Worm (Caenorhabditis elegans) whole organism, mixed stage, embryonic: ENCODE results near the gene fbxa-219.

Source experiments
- M03D4.4 ChIP-seq: sonication (generic microtip); optimal IDR thresholded peaks from 2 replicates; lab custom pipeline; 2017; ENCODE audit warnings: mild to moderate bottlenecking, missing genetic modification characterization, missing compliant biosample characterization
- bed-3 ChIP-seq: fragments of 200-800 bp; sonication (Bioruptor generic); optimal IDR thresholded peaks from 3 replicates; lab custom pipeline; 2018; ENCODE audit warnings: mild to moderate bottlenecking, missing genetic modification characterization, moderate library complexity, missing compliant biosample characterization
- ceh-39 ChIP-seq: fragments of 150-350 bp; optimal IDR thresholded peaks from 2 replicates; lab custom pipeline; 2014; ENCODE audit warnings: missing biosample characterization, missing genetic modification characterization
- ceh-43 ChIP-seq: fragments of 200-800 bp; sonication (Bioruptor generic); optimal IDR thresholded peaks from 2 replicates; lab custom pipeline; 2018; ENCODE audit warnings: mild to moderate bottlenecking, missing genetic modification characterization, moderate library complexity, missing compliant biosample characterization
- ceh-83 ChIP-seq: fragments of 200-800 bp; sonication (Bioruptor generic); optimal IDR thresholded peaks from 2 replicates; lab custom pipeline; 2018; ENCODE audit warnings: mild to moderate bottlenecking, missing genetic modification characterization, missing compliant biosample characterization
- ces-1 ChIP-seq: fragments of 150-350 bp; optimal IDR thresholded peaks from 2 replicates; lab custom pipeline; 2014; ENCODE audit warnings: missing biosample characterization, missing genetic modification reagents, missing genetic modification characterization
- cnd-1 ChIP-seq: fragments of 200-800 bp; sonication (Bioruptor generic); optimal IDR thresholded peaks from 2 replicates; lab custom pipeline; 2018; ENCODE audit warnings: mild to moderate bottlenecking, missing genetic modification characterization, missing compliant biosample characterization
- drap-1 ChIP-seq: fragments of 200-800 bp; sonication (Bioruptor generic); optimal IDR thresholded peaks from 3 replicates; lab custom pipeline; 2018; ENCODE audit warnings: mild to moderate bottlenecking, missing genetic modification characterization, missing compliant biosample characterization
- elt-1 ChIP-seq: sonication (generic microtip); optimal IDR thresholded peaks from 2 replicates; lab custom pipeline; 2017; ENCODE audit warnings: missing genetic modification characterization, mild to moderate bottlenecking, missing compliant biosample characterization, antibody characterized with exemption, moderate library complexity, borderline replicate concordance; ENCODE audit not compliant: insufficient read depth
- flh-1 ChIP-seq: fragments of 200-800 bp; sonication (Bioruptor generic); optimal IDR thresholded peaks from 2 replicates; lab custom pipeline; 2018; ENCODE audit warnings: mild to moderate bottlenecking, missing genetic modification characterization, moderate library complexity, missing compliant biosample characterization
- ham-2 ChIP-seq: fragments of 200-800 bp; sonication (Bioruptor generic); optimal IDR thresholded peaks from 2 replicates; lab custom pipeline; 2018; ENCODE audit warnings: mild to moderate bottlenecking, missing genetic modification characterization, missing compliant biosample characterization
- hlh-1 ChIP-seq: fragments of 150-350 bp; optimal IDR thresholded peaks from 2 replicates; lab custom pipeline; 2014; ENCODE audit warnings: missing biosample characterization, missing genetic modification reagents, missing genetic modification characterization
- lin-13 ChIP-seq: fragments of 150-350 bp; optimal IDR thresholded peaks from 2 replicates; lab custom pipeline; 2014; ENCODE audit warnings: missing biosample characterization, missing genetic modification characterization
- lin-32 ChIP-seq: fragments of 200-800 bp; sonication (Bioruptor generic); optimal IDR thresholded peaks from 2 replicates; lab custom pipeline; 2018; ENCODE audit warnings: mild to moderate bottlenecking, missing genetic modification characterization, missing compliant biosample characterization
- mab-5 ChIP-seq: fragments of 150-350 bp; optimal IDR thresholded peaks from 2 replicates; lab custom pipeline; 2014; ENCODE audit warnings: missing biosample characterization, missing genetic modification characterization
- mls-2 ChIP-seq: sonication (generic microtip); optimal IDR thresholded peaks from 2 replicates; lab custom pipeline; 2016; ENCODE audit warnings: mild to moderate bottlenecking, missing genetic modification characterization, moderate library complexity, missing compliant biosample characterization
- nhr-12 ChIP-seq: fragments of 150-350 bp; optimal IDR thresholded peaks from 2 replicates; lab custom pipeline; 2014; ENCODE audit warnings: missing biosample characterization, missing genetic modification characterization
- nhr-2 ChIP-seq: fragments of 150-350 bp; optimal IDR thresholded peaks from 2 replicates; lab custom pipeline; 2014; ENCODE audit warnings: missing biosample characterization, missing genetic modification characterization
- nhr-237 ChIP-seq: fragments of 150-350 bp; optimal IDR thresholded peaks from 2 replicates; lab custom pipeline; 2014; ENCODE audit warnings: missing biosample characterization, missing genetic modification characterization
- nhr-28 ChIP-seq: fragments of 150-350 bp; optimal IDR thresholded peaks from 2 replicates; lab custom pipeline; 2014; ENCODE audit warnings: missing biosample characterization, missing genetic modification characterization
- nhr-76 ChIP-seq: sonication (generic microtip); optimal IDR thresholded peaks from 2 replicates; lab custom pipeline; 2017; ENCODE audit warnings: missing biosample characterization, missing genetic modification characterization
- pha-4 ChIP-seq: fragments of 150-350 bp; optimal IDR thresholded peaks from 2 replicates; lab custom pipeline; 2018; ENCODE audit warnings: missing biosample characterization, missing genetic modification reagents, missing genetic modification characterization
- sem-2 ChIP-seq: fragments of 200-800 bp; sonication (Bioruptor generic); optimal IDR thresholded peaks from 2 replicates; lab custom pipeline; 2018; ENCODE audit warnings: mild to moderate bottlenecking, missing genetic modification characterization, missing compliant biosample characterization
- snpc-4 ChIP-seq: fragments of 150-350 bp; optimal IDR thresholded peaks from 2 replicates; lab custom pipeline; 2014; ENCODE audit warnings: missing biosample characterization, missing genetic modification characterization
- sptf-1 ChIP-seq: sonication (generic microtip); optimal IDR thresholded peaks from 2 replicates; lab custom pipeline; 2017; ENCODE audit warnings: mild to moderate bottlenecking, missing genetic modification characterization, moderate library complexity, missing compliant biosample characterization
- tbx-8 ChIP-seq: fragments of 200-800 bp; sonication (Bioruptor generic); optimal IDR thresholded peaks from 2 replicates; lab custom pipeline; 2018; ENCODE audit warnings: mild to moderate bottlenecking, missing genetic modification characterization, moderate library complexity, missing compliant biosample characterization
- unc-39 ChIP-seq: fragments of 150-350 bp; optimal IDR thresholded peaks from 2 replicates; lab custom pipeline; 2014; ENCODE audit warnings: missing biosample characterization, missing genetic modification characterization
- unc-62 ChIP-seq: fragments of 150-350 bp; optimal IDR thresholded peaks from 2 replicates; lab custom pipeline; 2014; ENCODE audit warnings: missing biosample characterization, missing genetic modification reagents, missing genetic modification characterization
- zip-8 ChIP-seq: fragments of 150-350 bp; optimal IDR thresholded peaks from 2 replicates; lab custom pipeline; 2014; ENCODE audit warnings: missing biosample characterization, missing genetic modification characterization
- ztf-11 ChIP-seq: fragments of 150-350 bp; optimal IDR thresholded peaks from 2 replicates; lab custom pipeline; 2014; ENCODE audit warnings: missing biosample characterization, missing genetic modification characterization

Gene fbxa-219

ce11 chrIII:2265986-2266701 lies 25.1 kb upstream of the fbxa-219 start, which contains the start of gene fbxa-9:
fbxa-9 (plus strand) TSS chrIII:2266651.
- no peak for TF ChIP-seq sem-2 (GFP tag; lab: Kevin White, UChicago)
- TF ChIP-seq nhr-12, result no peak
- no peak for TF ChIP-seq drap-1 (GFP tag; lab: Kevin White, UChicago)
- TF ChIP-seq ceh-43, result no peak
- TF ChIP-seq M03D4.4 (tag; lab: Kevin White, UChicago), result no peak
- TF ChIP-seq snpc-4 (tag; lab: Kevin White, UChicago), result no peak
- TF ChIP-seq elt-1, result no peak
- no peak for TF ChIP-seq pha-4 (tag; lab: Kevin White, UChicago)
- no peak for TF ChIP-seq flh-1 (GFP tag; lab: Kevin White, UChicago)
- no peak for TF ChIP-seq bed-3 (GFP tag; lab: Kevin White, UChicago)
- TF ChIP-seq unc-39 (tag; lab: Kevin White, UChicago), result no peak
- TF ChIP-seq lin-32 (GFP tag; lab: Kevin White, UChicago), result no peak
- no peak for TF ChIP-seq sptf-1 (tag; lab: Kevin White, UChicago)
- TF ChIP-seq cnd-1 (tag; lab: Kevin White, UChicago), result no peak
- no peak for TF ChIP-seq nhr-28
- no peak for TF ChIP-seq ham-2 (GFP tag; lab: Kevin White, UChicago)
- no peak for TF ChIP-seq ceh-83 (GFP tag; lab: Kevin White, UChicago)
- no peak for TF ChIP-seq mab-5 (tag; lab: Kevin White, UChicago)
- no peak for TF ChIP-seq tbx-8 (GFP tag; lab: Kevin White, UChicago)
- no peak for TF ChIP-seq lin-13 (tag; lab: Kevin White, UChicago)

DNA sequence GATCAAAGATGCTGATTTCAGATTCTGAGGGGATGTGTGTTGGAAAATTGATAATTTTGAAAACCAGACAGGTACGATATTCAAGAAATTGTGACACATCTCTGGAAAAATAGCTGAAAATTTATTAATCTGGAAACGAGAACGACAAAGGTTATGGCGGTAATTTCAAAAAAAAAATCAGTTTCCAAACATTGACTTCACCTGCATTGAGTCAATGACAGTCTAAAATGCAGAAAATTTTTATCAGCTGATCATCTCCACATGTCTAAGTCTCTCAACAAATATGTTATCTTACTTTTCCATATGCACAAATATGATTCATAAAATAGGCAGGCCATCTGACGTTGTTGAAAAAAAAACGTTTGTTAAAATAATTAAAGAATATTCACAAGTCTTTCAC lies 19.1 kb upstream of the fbxa-219 start, which contains the start of gene fbxa-48:
Gene fbxa-48, minus strand, starts transcription at position 101 of the 400 bp plus-strand sequence.
- TF ChIP-seq lin-13 (tag; lab: Kevin White, UChicago) (no peak), ham-2 (GFP tag; lab: Kevin White, UChicago) (no peak), nhr-237 (tag; lab: Kevin White, UChicago) (no peak), tbx-8 (GFP tag; lab: Kevin White, UChicago) (no peak), ces-1 (GFP tag; lab: Kevin White, UChicago) (no peak), ztf-11 (tag; lab: Kevin White, UChicago) (no peak), zip-8 (tag; lab: Kevin White, UChicago) (no peak), cnd-1 (tag; lab: Kevin White, UChicago) (no peak)

- no peak for TF ChIP-seq lin-13 (tag; lab: Kevin White, UChicago)
- TF ChIP-seq ztf-11 (tag; lab: Kevin White, UChicago), result no peak
- TF ChIP-seq mls-2, result no peak
- no peak for TF ChIP-seq mab-5 (tag; lab: Kevin White, UChicago)
- TF ChIP-seq unc-62 (GFP tag; lab: Kevin White, UChicago), result no peak
- no peak for TF ChIP-seq cnd-1 (tag; lab: Kevin White, UChicago)
- TF ChIP-seq tbx-8 (GFP tag; lab: Kevin White, UChicago), result no peak
These were observed 18.5 kb upstream of the fbxa-219 start, which contains the start of gene fbxa-39 for ce11 chrIII:2272732-2273131. fbxa-39 (plus strand) TSS chrIII:2273032.

DNA sequence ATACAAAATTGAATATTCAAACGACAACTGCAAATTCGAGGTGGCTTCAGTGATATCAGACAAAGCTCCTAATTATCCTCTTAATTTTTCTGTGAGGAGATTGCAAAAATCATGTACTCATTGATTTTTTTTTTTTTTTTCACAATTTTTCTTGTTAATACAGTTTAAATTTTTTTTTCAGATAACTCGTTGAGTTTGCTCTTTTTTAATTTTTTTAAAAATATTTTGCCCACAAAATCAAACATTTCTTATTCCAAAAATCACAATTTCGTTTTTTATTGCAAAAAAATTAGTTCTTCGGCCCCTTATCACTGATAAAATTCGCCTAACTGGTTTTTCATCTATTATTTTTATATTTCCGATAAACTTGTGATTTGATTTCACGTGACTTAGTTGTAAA lies 14.4 kb upstream of the fbxa-219 start, which contains the start of gene Y54F10BM.21:
Gene Y54F10BM.21, plus strand, starts transcription at position 301 of the 400 bp plus-strand sequence.
- TF ChIP-seq drap-1 (GFP tag; lab: Kevin White, UChicago) (no peak), nhr-76 (tag; lab: Kevin White, UChicago) (no peak), nhr-2 (no peak), ceh-39 (tag; lab: Kevin White, UChicago) (no peak), ztf-11 (tag; lab: Kevin White, UChicago) (no peak)

ce11 chrIII:2279457-2279856 lies 11.8 kb upstream of the fbxa-219 start, which contains the start of gene Y54F10BM.23:
Y54F10BM.23 (minus strand) TSS chrIII:2279557.
- no peak for TF ChIP-seq elt-1
- TF ChIP-seq pha-4 (tag; lab: Kevin White, UChicago), result no peak
- TF ChIP-seq flh-1 (GFP tag; lab: Kevin White, UChicago), result no peak
- no peak for TF ChIP-seq unc-39 (tag; lab: Kevin White, UChicago)
- TF ChIP-seq mab-5 (tag; lab: Kevin White, UChicago), result no peak
- no peak for TF ChIP-seq nhr-76 (tag; lab: Kevin White, UChicago)
- TF ChIP-seq sptf-1 (tag; lab: Kevin White, UChicago), result no peak
- TF ChIP-seq ceh-43, result no peak
- no peak for TF ChIP-seq hlh-1 (tag; lab: Kevin White, UChicago)
- TF ChIP-seq drap-1 (GFP tag; lab: Kevin White, UChicago), result no peak
- no peak for TF ChIP-seq M03D4.4 (tag; lab: Kevin White, UChicago)
- TF ChIP-seq, all 35 proteins: peak for 0
